Fruit fly (Drosophila melanogaster) whole organism, embryonic: ENCODE data around the gene CG13272.

ENCODE experiments used
- D ChIP-seq, 2 experiments: fragments of 200-800 bp in 1 of 2; fragments of >200 bp in 1 of 2; sonication (Bioruptor generic) in 1 of 2; optimal IDR thresholded peaks; 2 replicates in 1 of 2; 3 replicates in 1 of 2; lab custom pipeline; 2017; ENCODE audit warnings: mild to moderate bottlenecking in 1 of 2, missing biosample characterization in 1 of 2, missing genetic modification characterization in 1 of 2, missing genetic modification reagents in 1 of 2
- Dip2 ChIP-seq: fragments of 200-800 bp; sonication (Bioruptor generic); IDR thresholded peaks from 2 replicates; pipeline ENCODE4 v1.3.6; 2022; ENCODE audit warnings: missing biosample characterization, missing genetic modification characterization
- ken ChIP-seq: fragments of 200-800 bp; sonication (Bioruptor generic); IDR thresholded peaks from 3 replicates; pipeline ENCODE4 v1.3.6; 2022; ENCODE audit warnings: missing biosample characterization, missing genetic modification characterization
- mam ChIP-seq: fragments of 200-800 bp; sonication (Bioruptor generic); optimal IDR thresholded peaks from 3 replicates; lab custom pipeline; 2016; ENCODE audit warnings: missing biosample characterization, missing genetic modification characterization

DNA sequence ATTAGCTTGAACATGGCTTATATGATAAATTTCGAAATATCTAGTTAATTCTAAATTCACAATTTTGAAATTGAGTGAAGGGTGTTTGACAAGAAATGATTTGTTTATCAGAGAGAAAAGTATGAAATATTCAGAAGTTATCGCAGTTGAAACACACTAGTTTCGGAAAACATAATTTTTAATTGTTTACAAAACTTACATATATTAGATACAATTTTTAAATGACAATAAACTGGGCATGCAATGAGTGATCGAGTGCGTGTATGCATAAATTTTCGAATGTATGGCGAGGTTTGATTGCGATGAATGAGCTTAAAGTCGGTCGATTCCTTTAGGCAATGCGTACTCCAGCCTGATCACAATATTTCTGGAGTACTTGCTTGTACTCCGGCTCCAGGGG, 16.3 kb downstream of the CG13272 start, which contains the start of gene CG13280:
- TF ChIP-seq Dip2 (GFP tag; lab: Robert Waterston, UW) = no peak
- TF ChIP-seq ken = no peak
- no peak for TF ChIP-seq D (optimal IDR thresholded peaks at IDR 0.05; lab: Kevin White, UChicago)
- no peak for TF ChIP-seq D (GFP tag; optimal IDR thresholded peaks at IDR 0.05; lab: Kevin White, UChicago)
- TF ChIP-seq mam (GFP tag; lab: Kevin White, UChicago) = no peak
